Fruit fly (Drosophila melanogaster) S2 (cell line): Measurements from ENCODE around the gene hop.

Experiments used
- CG8478 ChIP-seq: fragments of >200 bp; optimal IDR thresholded peaks from 2 replicates; lab custom pipeline; 2018
- CTCF ChIP-seq, 2 experiments: fragments of >200 bp; optimal IDR thresholded peaks; 2 replicates each; lab custom pipeline; 2018

DNA sequence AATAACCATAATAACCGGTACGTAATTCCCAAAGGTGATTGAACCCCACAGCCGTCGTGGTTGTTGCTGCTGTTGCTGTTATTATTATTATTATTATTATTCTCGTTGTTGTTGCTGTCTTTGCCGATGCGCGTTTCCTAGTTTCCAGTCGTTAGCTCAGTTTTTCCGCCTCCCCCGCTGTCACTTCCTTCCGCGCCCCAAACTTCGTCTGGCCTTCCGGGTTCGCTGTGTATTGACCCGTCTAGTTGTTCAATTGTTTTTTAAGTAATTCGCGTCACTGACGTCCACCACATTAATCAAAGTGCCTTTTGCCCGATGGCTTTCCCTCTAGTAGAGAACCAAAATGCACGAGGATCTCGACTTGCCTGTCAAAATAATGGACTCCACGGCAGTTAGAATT, 3.7 kb upstream of the hop start:
- no peak for TF ChIP-seq CG8478 (lab: Kevin White, UChicago)
- no peak for TF ChIP-seq CTCF (optimal IDR thresholded peaks at IDR 0.05; lab: Kevin White, UChicago)
